Fruit fly (Drosophila melanogaster) whole organism, embryonic: Measurements from ENCODE around the gene Dup99B.

Source experiments
- Adf1 ChIP-seq: fragments of 200-800 bp; sonication (Bioruptor generic); IDR thresholded peaks from 2 replicates; pipeline ENCODE4 v1.3.6; 2022; ENCODE audit warnings: missing biosample characterization, missing genetic modification characterization
- Asciz ChIP-seq: fragments of 200-800 bp; sonication (Bioruptor generic); optimal IDR thresholded peaks from 2 replicates; lab custom pipeline; 2017; ENCODE audit warnings: missing biosample characterization, mild to moderate bottlenecking, missing genetic modification characterization, missing genetic modification reagents
- BtbVII ChIP-seq: fragments of 200-800 bp; sonication (Bioruptor generic); optimal IDR thresholded peaks from 3 replicates; lab custom pipeline; 2017; ENCODE audit warnings: missing biosample characterization, mild to moderate bottlenecking, missing genetic modification characterization
- CG10979 ChIP-seq: fragments of 200-800 bp; sonication (Bioruptor generic); optimal IDR thresholded peaks from 2 replicates; lab custom pipeline; 2018; ENCODE audit warnings: missing biosample characterization, mild to moderate bottlenecking, missing genetic modification characterization, moderate library complexity
- CG13894 ChIP-seq: fragments of 200-800 bp; sonication (Bioruptor generic); optimal IDR thresholded peaks from 3 replicates; lab custom pipeline; 2018; ENCODE audit warnings: missing biosample characterization, mild to moderate bottlenecking, missing genetic modification characterization, moderate library complexity
- CG14667 ChIP-seq: fragments of 200-800 bp; sonication (Bioruptor generic); IDR thresholded peaks from 2 replicates; pipeline ENCODE4 v1.3.6; 2022; ENCODE audit warnings: missing biosample characterization, missing genetic modification characterization
- CG17612 ChIP-seq: fragments of 200-800 bp; sonication (Bioruptor generic); IDR thresholded peaks from 2 replicates; pipeline ENCODE4 v1.3.6; 2022; ENCODE audit warnings: missing biosample characterization, missing genetic modification characterization
- CG2120 ChIP-seq: fragments of 200-800 bp; sonication (Bioruptor generic); optimal IDR thresholded peaks from 3 replicates; lab custom pipeline; 2016; ENCODE audit warnings: missing biosample characterization, missing genetic modification characterization
- CG2202 ChIP-seq: fragments of 200-800 bp; sonication (Bioruptor generic); optimal IDR thresholded peaks from 2 replicates; lab custom pipeline; 2018; ENCODE audit warnings: missing biosample characterization, mild to moderate bottlenecking, missing genetic modification characterization
- CG3065 ChIP-seq: fragments of 200-800 bp; sonication (Bioruptor generic); optimal IDR thresholded peaks from 2 replicates; lab custom pipeline; 2016; ENCODE audit warnings: missing biosample characterization, missing genetic modification characterization
- CG31388 ChIP-seq: fragments of 200-800 bp; sonication (Bioruptor generic); optimal IDR thresholded peaks from 2 replicates; lab custom pipeline; 2016; ENCODE audit warnings: missing biosample characterization, missing genetic modification characterization
- CG3726 ChIP-seq: fragments of 200-800 bp; sonication (Bioruptor generic); IDR thresholded peaks from 3 replicates; pipeline ENCODE4, ENCODE4 v1.3.6; 2022; ENCODE audit warnings: missing biosample characterization, missing genetic modification characterization
- CG4404 ChIP-seq: fragments of 200-800 bp; sonication (Bioruptor generic); IDR thresholded peaks from 2 replicates; pipeline ENCODE4 v1.3.6; 2022; ENCODE audit warnings: missing biosample characterization, missing genetic modification characterization
- CG4617 ChIP-seq: fragments of 200-800 bp; sonication (Bioruptor generic); optimal IDR thresholded peaks from 3 replicates; lab custom pipeline; 2016; ENCODE audit warnings: missing biosample characterization, missing genetic modification characterization, borderline replicate concordance
- CG4730 ChIP-seq: fragments of 200-800 bp; sonication (Bioruptor generic); IDR thresholded peaks from 2 replicates; pipeline ENCODE4 v1.3.6; 2022; ENCODE audit warnings: missing biosample characterization, missing genetic modification characterization
- CG6854 ChIP-seq: fragments of 200-800 bp; sonication (Bioruptor generic); optimal IDR thresholded peaks from 3 replicates; lab custom pipeline; 2017; ENCODE audit warnings: missing biosample characterization, mild to moderate bottlenecking, missing genetic modification characterization
- CG7745 ChIP-seq: fragments of 200-800 bp; sonication (Bioruptor generic); optimal IDR thresholded peaks from 2 replicates; lab custom pipeline; 2018; ENCODE audit warnings: missing biosample characterization, mild to moderate bottlenecking, missing genetic modification characterization, moderate library complexity
- CG8089 ChIP-seq: fragments of 200-800 bp; sonication (Bioruptor generic); optimal IDR thresholded peaks from 3 replicates; lab custom pipeline; 2016; ENCODE audit warnings: missing biosample characterization, missing genetic modification characterization
- CG9876 ChIP-seq: fragments of 200-800 bp; sonication (Bioruptor generic); optimal IDR thresholded peaks from 2 replicates; lab custom pipeline; 2016; ENCODE audit warnings: missing biosample characterization, missing genetic modification characterization
- Dp ChIP-seq: fragments of 200-800 bp; sonication (Bioruptor generic); optimal IDR thresholded peaks from 2 replicates; lab custom pipeline; 2018; ENCODE audit warnings: missing biosample characterization, mild to moderate bottlenecking, missing genetic modification characterization, moderate library complexity
- Drgx ChIP-seq: fragments of 200-800 bp; sonication (Bioruptor generic); IDR thresholded peaks from 2 replicates; pipeline ENCODE4 v1.3.6; 2022; ENCODE audit warnings: missing biosample characterization, missing genetic modification characterization
- Hr78 ChIP-seq, 2 experiments: fragments of 200-800 bp in 1 of 2; fragments of >200 bp in 1 of 2; sonication (Bioruptor generic) in 1 of 2; optimal IDR thresholded peaks; 2 replicates each; lab custom pipeline; 2017 to 2019; ENCODE audit warnings: missing biosample characterization in 2 of 2, missing genetic modification characterization in 2 of 2, mild to moderate bottlenecking in 1 of 2, moderate library complexity in 1 of 2
- Lpt ChIP-seq: fragments of >200 bp; optimal IDR thresholded peaks from 2 replicates; lab custom pipeline; 2018; ENCODE audit warnings: missing biosample characterization, missing genetic modification characterization
- Myb ChIP-seq: fragments of 200-800 bp; sonication (Bioruptor generic); optimal IDR thresholded peaks from 2 replicates; lab custom pipeline; 2016; ENCODE audit warnings: missing biosample characterization, missing genetic modification characterization
- NC2β ChIP-seq: fragments of 200-800 bp; sonication (Bioruptor generic); optimal IDR thresholded peaks from 2 replicates; lab custom pipeline; 2016; ENCODE audit warnings: missing biosample characterization, missing genetic modification characterization
- Nf-YB ChIP-seq: fragments of 200-800 bp; sonication (Bioruptor generic); optimal IDR thresholded peaks from 3 replicates; lab custom pipeline; 2019; ENCODE audit warnings: missing biosample characterization, mild to moderate bottlenecking, missing genetic modification characterization, moderate library complexity
- Oli ChIP-seq: fragments of 200-800 bp; sonication (Bioruptor generic); optimal IDR thresholded peaks from 2 replicates; lab custom pipeline; 2018; ENCODE audit warnings: missing biosample characterization, mild to moderate bottlenecking, missing genetic modification characterization, moderate library complexity
- Six4 ChIP-seq: fragments of 200-800 bp; sonication (Bioruptor generic); optimal IDR thresholded peaks from 2 replicates; lab custom pipeline; 2016; ENCODE audit warnings: missing biosample characterization, missing genetic modification characterization
- Vsx1 ChIP-seq: fragments of 200-800 bp; sonication (Bioruptor generic); optimal IDR thresholded peaks from 2 replicates; lab custom pipeline; 2017; ENCODE audit warnings: missing biosample characterization, mild to moderate bottlenecking, missing genetic modification characterization, missing genetic modification reagents
- bowl ChIP-seq: fragments of 200-800 bp; sonication (Bioruptor generic); IDR thresholded peaks from 2 replicates; pipeline ENCODE4 v1.3.6; 2022; ENCODE audit warnings: missing biosample characterization, missing genetic modification characterization
- bsh ChIP-seq, 2 experiments: fragments of 200-800 bp; sonication (Bioruptor generic); optimal IDR thresholded peaks; 2 replicates each; lab custom pipeline; 2017 to 2018; ENCODE audit warnings: mild to moderate bottlenecking in 2 of 2, missing biosample characterization in 2 of 2, missing genetic modification characterization in 2 of 2, moderate library complexity in 1 of 2
- dmrt99B ChIP-seq: fragments of 200-800 bp; sonication (Bioruptor generic); optimal IDR thresholded peaks from 2 replicates; lab custom pipeline; 2018; ENCODE audit warnings: missing biosample characterization, mild to moderate bottlenecking, missing genetic modification characterization, moderate library complexity
- ewg ChIP-seq: fragments of 200-800 bp; sonication (Bioruptor generic); optimal IDR thresholded peaks from 3 replicates; lab custom pipeline; 2017; ENCODE audit warnings: mild to moderate bottlenecking, missing biosample characterization, missing genetic modification reagents, missing genetic modification characterization
- grn ChIP-seq: fragments of 200-800 bp; sonication (Bioruptor generic); optimal IDR thresholded peaks from 3 replicates; lab custom pipeline; 2017; ENCODE audit warnings: missing biosample characterization, missing genetic modification characterization
- gro ChIP-seq: fragments of 200-800 bp; sonication (Bioruptor generic); optimal IDR thresholded peaks from 2 replicates; lab custom pipeline; 2016; ENCODE audit warnings: missing biosample characterization, missing genetic modification characterization
- gt ChIP-seq: fragments of 200-800 bp; sonication (Bioruptor generic); IDR thresholded peaks from 2 replicates; pipeline ENCODE4 v1.3.6; 2022; ENCODE audit warnings: missing biosample characterization, missing genetic modification characterization
- ham ChIP-seq: fragments of 200-800 bp; sonication (Bioruptor generic); IDR thresholded peaks from 2 replicates; pipeline ENCODE4 v1.3.6; 2022; ENCODE audit warnings: missing biosample characterization, missing genetic modification characterization
- insv ChIP-seq, 2 experiments: fragments of 200-800 bp; sonication (Bioruptor generic); optimal IDR thresholded peaks; 3 replicates each; lab custom pipeline; 2016 to 2018; ENCODE audit warnings: missing biosample characterization in 2 of 2, missing genetic modification characterization in 2 of 2
- knrl ChIP-seq: fragments of 200-800 bp; sonication (Bioruptor generic); IDR thresholded peaks from 3 replicates; pipeline ENCODE4 v1.3.6; 2022; ENCODE audit warnings: missing biosample characterization, missing genetic modification characterization; ENCODE audit not compliant: partially characterized antibody
- lab ChIP-seq: fragments of 200-800 bp; sonication (Bioruptor generic); optimal IDR thresholded peaks from 3 replicates; lab custom pipeline; 2017; ENCODE audit warnings: missing biosample characterization, missing genetic modification characterization, mild to moderate bottlenecking, moderate library complexity, missing genetic modification reagents
- lilli ChIP-seq: fragments of 200-800 bp; sonication (Bioruptor generic); optimal IDR thresholded peaks from 3 replicates; lab custom pipeline; 2016; ENCODE audit warnings: missing biosample characterization, missing genetic modification characterization
- odd ChIP-seq: fragments of 200-800 bp; sonication (Bioruptor generic); optimal IDR thresholded peaks from 2 replicates; lab custom pipeline; 2017; ENCODE audit warnings: missing biosample characterization, mild to moderate bottlenecking, missing genetic modification characterization
- otp ChIP-seq: fragments of 200-800 bp; sonication (Bioruptor generic); IDR thresholded peaks from 3 replicates; pipeline ENCODE4, ENCODE4 v1.3.6; 2022; ENCODE audit warnings: missing biosample characterization, missing genetic modification characterization
- p53 ChIP-seq: fragments of 200-800 bp; sonication (Bioruptor generic); optimal IDR thresholded peaks from 2 replicates; lab custom pipeline; 2016; ENCODE audit warnings: missing biosample characterization, missing genetic modification characterization
- peb ChIP-seq: fragments of 200-800 bp; sonication (Bioruptor generic); IDR thresholded peaks from 2 replicates; pipeline ENCODE4 v1.3.6; 2022; ENCODE audit warnings: missing biosample characterization, missing genetic modification characterization
- ro ChIP-seq: fragments of 200-800 bp; sonication (Bioruptor generic); IDR thresholded peaks from 2 replicates; pipeline ENCODE4 v1.3.6; 2022; ENCODE audit warnings: missing biosample characterization, missing genetic modification characterization
- schlank ChIP-seq: fragments of 200-800 bp; sonication (Bioruptor generic); optimal IDR thresholded peaks from 2 replicates; lab custom pipeline; 2018; ENCODE audit warnings: missing biosample characterization, mild to moderate bottlenecking, missing genetic modification characterization
- shn ChIP-seq: fragments of 200-800 bp; sonication (Bioruptor generic); optimal IDR thresholded peaks from 3 replicates; lab custom pipeline; 2016; ENCODE audit warnings: missing biosample characterization, missing genetic modification characterization
- trem ChIP-seq: fragments of 200-800 bp; optimal IDR thresholded peaks from 3 replicates; lab custom pipeline; 2019; ENCODE audit warnings: missing biosample characterization, mild to moderate bottlenecking, missing genetic modification characterization, moderate library complexity
- vnd ChIP-seq: fragments of 200-800 bp; sonication (Bioruptor generic); IDR thresholded peaks from 3 replicates; pipeline ENCODE4 v1.3.6; 2022; ENCODE audit warnings: missing biosample characterization, missing genetic modification characterization; ENCODE audit not compliant: partially characterized antibody
- zfh2 ChIP-seq: fragments of 200-800 bp; sonication (Bioruptor generic); optimal IDR thresholded peaks from 2 replicates; lab custom pipeline; 2016; ENCODE audit warnings: missing biosample characterization, missing genetic modification characterization

Dup99B gene

dm6 chr3R:29723048-29723656 lies 8.0 kb upstream of the Dup99B start, which contains the start of gene Pcd (continued):
- TF ChIP-seq grn (GFP tag; lab: Kevin White, UChicago), result no peak
- TF ChIP-seq zfh2 (GFP tag; lab: Kevin White, UChicago), result no peak
- no peak for TF ChIP-seq CG14667
- TF ChIP-seq CG4404 (GFP tag; lab: Robert Waterston, UW), result no peak
- TF ChIP-seq Six4 (GFP tag; lab: Kevin White, UChicago), result no peak
- no peak for TF ChIP-seq CG2202
- TF ChIP-seq lilli (GFP tag; lab: Kevin White, UChicago), result no peak
- peak in 1 of 2 experiments; percentile 24 for TF ChIP-seq bsh (GFP tag; optimal IDR thresholded peaks at IDR 0.05; lab: Kevin White, UChicago)
- TF ChIP-seq odd (GFP tag; lab: Kevin White, UChicago), result no peak
- TF ChIP-seq peb (GFP tag; lab: Robert Waterston, UW), result no peak
- TF ChIP-seq CG9876 (GFP tag; lab: Kevin White, UChicago), result no peak
- TF ChIP-seq CG10979 (tag; lab: Kevin White, UChicago), result no peak
- TF ChIP-seq insv (GFP tag; optimal IDR thresholded peaks at IDR 0.05; lab: Kevin White, UChicago), result peak in 1 of 2 experiments; percentile 46
- no peak for TF ChIP-seq BtbVII (GFP tag; lab: Kevin White, UChicago)
- no peak for TF ChIP-seq schlank
- peak; percentile 21 for TF ChIP-seq ewg (GFP tag; lab: Kevin White, UChicago)
- no peak for TF ChIP-seq p53
- no peak for TF ChIP-seq dmrt99B
- TF ChIP-seq gt (GFP tag; lab: Robert Waterston, UW), result no peak
- TF ChIP-seq knrl (GFP tag; lab: Robert Waterston, UW), result no peak
- TF ChIP-seq otp (GFP tag; lab: Robert Waterston, UW), result no peak
- TF ChIP-seq ro (GFP tag; lab: Robert Waterston, UW), result no peak
- TF ChIP-seq trem (tag; lab: Kevin White, UChicago), result peak; percentile 99
- peak; percentile 9 for TF ChIP-seq gro (GFP tag; lab: Kevin White, UChicago)
- TF ChIP-seq CG3726, result no peak
- no peak for TF ChIP-seq Oli (tag; lab: Kevin White, UChicago)
- TF ChIP-seq ham (GFP tag; lab: Robert Waterston, UW), result no peak
- no peak for TF ChIP-seq CG7745 (tag; lab: Kevin White, UChicago)
- no peak for TF ChIP-seq CG31388 (GFP tag; lab: Kevin White, UChicago)
- peak; percentile 42; the same call in 1 of the 2 replicates for TF ChIP-seq Adf1 (GFP tag; lab: Robert Waterston, UW)
- no peak for TF ChIP-seq Drgx
- TF ChIP-seq CG3065 (GFP tag; lab: Kevin White, UChicago), result no peak
- no peak for TF ChIP-seq shn
- TF ChIP-seq CG13894, result peak; percentile 35
- no peak for TF ChIP-seq CG17612 (GFP tag; lab: Robert Waterston, UW)
- TF ChIP-seq NC2β (GFP tag; lab: Kevin White, UChicago), result no peak
- TF ChIP-seq Asciz (GFP tag; lab: Kevin White, UChicago), result no peak
- TF ChIP-seq bowl (GFP tag; lab: Robert Waterston, UW), result no peak
- TF ChIP-seq Vsx1 (GFP tag; lab: Kevin White, UChicago), result no peak
- no peak for TF ChIP-seq CG6854
- TF ChIP-seq Lpt (GFP tag; lab: Kevin White, UChicago), result no peak
- no peak for TF ChIP-seq lab
- TF ChIP-seq CG2120 (GFP tag; lab: Kevin White, UChicago), result no peak
- TF ChIP-seq vnd (GFP tag; lab: Robert Waterston, UW), result no peak
- no peak for TF ChIP-seq Myb
- TF ChIP-seq CG8089 (GFP tag; lab: Kevin White, UChicago), result no peak
- TF ChIP-seq Dp (GFP tag; lab: Kevin White, UChicago), result peak; percentile 88
- TF ChIP-seq CG4730, result no peak
- no peak for TF ChIP-seq Hr78 (GFP tag; optimal IDR thresholded peaks at IDR 0.05; lab: Kevin White, UChicago)
- peak; percentile 5 for TF ChIP-seq CG4617 (GFP tag; lab: Kevin White, UChicago)
- no peak for TF ChIP-seq Nf-YB
